Worm (Caenorhabditis elegans): ENCODE measurements around the gene eak-4.

The eak-4 gene

DNA sequence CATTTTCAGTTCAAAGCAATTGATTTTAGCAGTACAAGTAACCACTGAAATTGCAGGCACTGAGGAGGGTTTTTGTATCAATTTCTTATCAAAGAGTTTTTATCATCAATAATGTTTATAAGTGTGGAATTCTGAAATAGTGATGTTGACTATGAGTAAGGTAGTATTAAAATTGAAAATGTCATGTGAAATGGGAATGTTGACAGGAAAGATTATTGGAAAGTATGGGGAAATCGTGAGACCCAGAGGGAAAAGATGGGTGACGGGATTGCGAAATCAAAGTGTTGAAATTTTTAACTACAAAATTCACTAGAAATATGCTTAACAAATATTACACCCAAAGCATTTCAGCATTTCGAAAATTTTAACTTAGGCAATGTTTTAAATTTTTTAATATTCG lies 1.9 kb upstream of the eak-4 start, which contains the start of gene F53B2.8 (continued):
- TF ChIP-seq T07F8.4 (tag; optimal IDR thresholded peaks at IDR 0.05), result no peak
- no peak for TF ChIP-seq egl-18 (GFP tag; IDR thresholded peaks at IDR 0.05)
- TF ChIP-seq Y79H2A.3 (GFP tag; conservative IDR thresholded peaks at IDR 0.05), result no peak
- no peak for TF ChIP-seq dox-1 (GFP tag; IDR thresholded peaks at IDR 0.05)
- TF ChIP-seq repo-1 (tag; optimal IDR thresholded peaks at IDR 0.05), result no peak
- TF ChIP-seq unc-62 (GFP tag; optimal IDR thresholded peaks at IDR 0.05), result peak; percentile 83
- no peak for TF ChIP-seq ztf-3 (GFP tag; optimal IDR thresholded peaks at IDR 0.05)
- TF ChIP-seq pha-4 (tag; optimal IDR thresholded peaks at IDR 0.05), result peak; percentile 85
- no peak for TF ChIP-seq Y95B8A.8 (GFP tag; IDR thresholded peaks at IDR 0.05)
- no peak for TF ChIP-seq ZK185.1 (tag; optimal IDR thresholded peaks at IDR 0.05; ENCODE audit: poor library complexity, severe bottlenecking)
- no peak for TF ChIP-seq ztf-25 (GFP tag; IDR thresholded peaks at IDR 0.05)
- no peak for TF ChIP-seq hlh-26 (GFP tag; conservative IDR thresholded peaks at IDR 0.05)
- no peak for TF ChIP-seq nhr-120 (GFP tag; IDR thresholded peaks at IDR 0.05)
- peak; percentile 19 for TF ChIP-seq atf-7 (tag; optimal IDR thresholded peaks at IDR 0.05)
- TF ChIP-seq hmg-20 (GFP tag; IDR thresholded peaks at IDR 0.05), result no peak
- TF ChIP-seq sdz-38 (tag; optimal IDR thresholded peaks at IDR 0.05), result no peak
- no peak for TF ChIP-seq sea-2 (GFP tag; IDR thresholded peaks at IDR 0.05)
- TF ChIP-seq F52B5.7 (tag; optimal IDR thresholded peaks at IDR 0.05), result no peak
- no peak for TF ChIP-seq somi-1 (GFP tag; optimal IDR thresholded peaks at IDR 0.05)
- 0 out of 2 replicates have a peak, but pooled peaks have one; percentile 35 for TF ChIP-seq Y56A3A.18 (GFP tag; IDR thresholded peaks at IDR 0.05)
- TF ChIP-seq snpc-3.4 (tag; optimal IDR thresholded peaks at IDR 0.05), result no peak
- TF ChIP-seq mxl-1 (tag; optimal IDR thresholded peaks at IDR 0.05), result no peak
- no peak for TF ChIP-seq ccch-3 (GFP tag; optimal IDR thresholded peaks at IDR 0.05)
- TF ChIP-seq K12H6.12 (tag; optimal IDR thresholded peaks at IDR 0.05), result no peak
- no peak for TF ChIP-seq tlf-1 (GFP tag; optimal IDR thresholded peaks at IDR 0.05)
- TF ChIP-seq zim-3 (tag; optimal IDR thresholded peaks at IDR 0.05), result no peak
- TF ChIP-seq chd-7 (tag; optimal IDR thresholded peaks at IDR 0.05), result no peak
- TF ChIP-seq lsy-27 (tag; optimal IDR thresholded peaks at IDR 0.05; ENCODE audit: borderline replicate concordance, insufficient read depth), result no peak
- TF ChIP-seq D2030.7 (GFP tag; IDR thresholded peaks at IDR 0.05), result no peak
- TF ChIP-seq hlh-12 (tag; optimal IDR thresholded peaks at IDR 0.05), result no peak
- TF ChIP-seq B0261.1 (tag; optimal IDR thresholded peaks at IDR 0.05), result no peak
- TF ChIP-seq C06A6.2 (GFP tag; conservative IDR thresholded peaks at IDR 0.05), result no peak
- no peak for TF ChIP-seq cebp-2 (GFP tag; IDR thresholded peaks at IDR 0.05)
- TF ChIP-seq egrh-3 (GFP tag; IDR thresholded peaks at IDR 0.05), result no peak
- no peak for TF ChIP-seq rcor-1 (GFP tag; IDR thresholded peaks at IDR 0.05)
- TF ChIP-seq ceh-40 (GFP tag; IDR thresholded peaks at IDR 0.05), result no peak
- no peak for TF ChIP-seq egl-44 (GFP tag; IDR thresholded peaks at IDR 0.05)
- TF ChIP-seq ekl-4 (GFP tag; IDR thresholded peaks at IDR 0.05), result no peak
- TF ChIP-seq let-526 (GFP tag; IDR thresholded peaks at IDR 0.05), result no peak
- no peak for TF ChIP-seq F37B4.10 (GFP tag; IDR thresholded peaks at IDR 0.05)
- no peak for TF ChIP-seq lin-35 (GFP tag; optimal IDR thresholded peaks at IDR 0.05)

DNA sequence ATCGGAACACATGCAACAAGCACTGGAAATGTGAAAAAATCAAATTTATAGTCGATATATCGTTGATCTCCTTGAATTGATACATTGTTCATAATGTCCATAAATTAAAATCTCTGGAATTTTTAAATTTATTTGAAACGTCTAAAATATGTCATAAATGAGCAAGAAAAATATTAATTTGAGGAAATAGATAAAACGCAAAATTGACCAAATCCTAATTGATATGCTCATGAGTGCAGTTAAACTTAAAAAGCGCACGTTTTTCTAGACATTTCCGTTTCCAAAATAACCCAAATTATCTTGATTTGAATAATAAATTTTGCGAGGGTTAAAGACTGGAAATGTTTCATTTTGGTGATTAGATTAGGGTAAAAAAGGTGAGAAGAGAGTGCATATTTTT lies 2.8 kb downstream of the eak-4 start, which contains the start of gene sru-13:
Gene sru-13, minus strand, starts transcription at position 101 of the 400 bp plus-strand sequence.
- TF ChIP-seq nfya-1 (tag; optimal IDR thresholded peaks at IDR 0.05; ENCODE audit: borderline replicate concordance, insufficient read depth) (no peak), athp-1 (tag; optimal IDR thresholded peaks at IDR 0.05) (no peak)

Measured in whole organism, young adult.